Worm (Caenorhabditis elegans): Measurements from ENCODE around the gene lab-2.

Gene lab-2

ce11 chrIII:7376143-7376802 lies 46.9 kb upstream of the lab-2 start (continued):
- TF ChIP-seq blmp-1 (tag; optimal IDR thresholded peaks at IDR 0.05) (peak; percentile 89), nhr-84 (tag; optimal IDR thresholded peaks at IDR 0.05) (no peak), pqm-1 (tag; optimal IDR thresholded peaks at IDR 0.05) (no peak), mef-2 (tag; optimal IDR thresholded peaks at IDR 0.05) (no peak), nhr-237 (tag; optimal IDR thresholded peaks at IDR 0.05) (peak; percentile 13), sptf-1 (tag; optimal IDR thresholded peaks at IDR 0.05) (no peak), aha-1 (tag; optimal IDR thresholded peaks at IDR 0.05) (no peak), vab-15 (tag; optimal IDR thresholded peaks at IDR 0.05) (peak; percentile 33), mep-1 (tag; optimal IDR thresholded peaks at IDR 0.05) (peak; percentile 90), C34B4.2 (tag; optimal IDR thresholded peaks at IDR 0.05) (no peak), Y116A8C.19 (tag; optimal IDR thresholded peaks at IDR 0.05; ENCODE audit: borderline replicate concordance) (no peak), snpc-4 (tag; optimal IDR thresholded peaks at IDR 0.05) (no peak), fos-1 (tag; optimal IDR thresholded peaks at IDR 0.05) (no peak), egl-27 (tag; optimal IDR thresholded peaks at IDR 0.05) (peak in 1 of 2 experiments; percentile 17), ceh-63 (GFP tag; optimal IDR thresholded peaks at IDR 0.05) (no peak), isw-1 (GFP tag; IDR thresholded peaks at IDR 0.05) (no peak), pax-3 (tag; optimal IDR thresholded peaks at IDR 0.05) (no peak), ceh-8 (GFP tag; optimal IDR thresholded peaks at IDR 0.05) (peak; percentile 18), unc-98 (GFP tag; IDR thresholded peaks at IDR 0.05) (no peak), lir-3 (tag; optimal IDR thresholded peaks at IDR 0.05; ENCODE audit: poor library complexity) (peak; percentile 52), fkh-10 (GFP tag; optimal IDR thresholded peaks at IDR 0.05) (no peak), dsc-1 (tag; optimal IDR thresholded peaks at IDR 0.05) (peak; percentile 14), ceh-82 (tag; optimal IDR thresholded peaks at IDR 0.05) (peak in 1 of 3 experiments; percentile 19), pag-3 (tag; optimal IDR thresholded peaks at IDR 0.05; ENCODE audit: borderline replicate concordance, insufficient read depth) (no peak), nhr-77 (tag; optimal IDR thresholded peaks at IDR 0.05) (peak; percentile 4)

DNA sequence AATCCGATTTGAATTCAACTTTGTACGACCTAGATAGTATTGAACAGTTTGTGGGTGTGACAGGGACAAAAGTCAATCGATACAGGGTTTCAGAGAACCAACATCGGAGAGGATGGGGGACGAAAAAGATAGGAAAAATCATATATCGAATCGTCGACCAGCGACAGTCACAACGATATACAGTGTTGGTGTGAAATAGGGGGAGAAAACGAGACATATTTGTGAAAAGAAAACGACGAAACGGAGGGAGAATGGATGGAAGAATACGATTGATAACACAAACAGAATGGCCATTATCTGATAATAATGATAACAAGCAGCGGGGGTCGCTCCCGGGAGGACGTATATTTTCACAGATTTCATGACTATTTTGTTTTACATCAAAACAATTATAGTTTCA lies 46.0 kb upstream of the lab-2 start:
- TF ChIP-seq ceh-82 (tag; optimal IDR thresholded peaks at IDR 0.05) (no peak), C34B4.2 (tag; optimal IDR thresholded peaks at IDR 0.05) (no peak), ceh-63 (GFP tag; optimal IDR thresholded peaks at IDR 0.05) (no peak), fkh-8 (tag; optimal IDR thresholded peaks at IDR 0.05) (no peak), elt-2 (tag; optimal IDR thresholded peaks at IDR 0.05) (peak; percentile 63), isw-1 (GFP tag; IDR thresholded peaks at IDR 0.05) (no peak), unc-130 (tag; optimal IDR thresholded peaks at IDR 0.05) (no peak), nhr-90 (tag; optimal IDR thresholded peaks at IDR 0.05; ENCODE audit: poor library complexity) (peak; percentile 39), ceh-90 (tag; optimal IDR thresholded peaks at IDR 0.05) (no peak), dpl-1 (GFP tag; optimal IDR thresholded peaks at IDR 0.05) (peak in 1 of 3 experiments; percentile 15), nhr-71 (tag; optimal IDR thresholded peaks at IDR 0.05) (peak; percentile 52), lin-13 (GFP tag; optimal IDR thresholded peaks at IDR 0.05) (no peak), ama-1 (optimal IDR thresholded peaks at IDR 0.05) (peak; percentile 61), rnt-1 (tag; optimal IDR thresholded peaks at IDR 0.05) (no peak), unc-62 (GFP tag; optimal IDR thresholded peaks at IDR 0.05) (no peak), egl-13 (tag; optimal IDR thresholded peaks at IDR 0.05) (no peak), fkh-10 (GFP tag; optimal IDR thresholded peaks at IDR 0.05) (no peak), nhr-19 (GFP tag; conservative IDR thresholded peaks at IDR 0.05) (peak; percentile 27; the same call in 1 of the 2 replicates), egl-27 (tag; optimal IDR thresholded peaks at IDR 0.05) (no peak), pqm-1 (tag; optimal IDR thresholded peaks at IDR 0.05) (peak; percentile 60), lin-39 (tag; optimal IDR thresholded peaks at IDR 0.05) (no peak), pag-3 (tag; optimal IDR thresholded peaks at IDR 0.05; ENCODE audit: borderline replicate concordance, insufficient read depth) (no peak), snpc-4 (tag; optimal IDR thresholded peaks at IDR 0.05) (no peak), ets-5 (GFP tag; IDR thresholded peaks at IDR 0.05) (no peak), dsc-1 (tag; optimal IDR thresholded peaks at IDR 0.05) (no peak), pax-3 (tag; optimal IDR thresholded peaks at IDR 0.05) (peak; percentile 15), elt-3 (tag; optimal IDR thresholded peaks at IDR 0.05) (peak in 4 of 6 experiments; percentile 67 to 94 (median 78)), xbp-1 (tag; optimal IDR thresholded peaks at IDR 0.05) (no peak), jun-1 (tag; optimal IDR thresholded peaks at IDR 0.05) (no peak), unc-30 (tag; optimal IDR thresholded peaks at IDR 0.05) (no peak), Y116A8C.19 (tag; optimal IDR thresholded peaks at IDR 0.05; ENCODE audit: borderline replicate concordance) (no peak), unc-98 (GFP tag; IDR thresholded peaks at IDR 0.05) (no peak), ces-1 (GFP tag; optimal IDR thresholded peaks at IDR 0.05) (no peak), ztf-11 (tag; optimal IDR thresholded peaks at IDR 0.05) (no peak), nhr-47 (tag; optimal IDR thresholded peaks at IDR 0.05) (no peak), nhr-11 (tag; optimal IDR thresholded peaks at IDR 0.05) (no peak)
